Worm (Caenorhabditis elegans): ENCODE measurements around the gene C24D10.6.

The C24D10.6 gene

DNA sequence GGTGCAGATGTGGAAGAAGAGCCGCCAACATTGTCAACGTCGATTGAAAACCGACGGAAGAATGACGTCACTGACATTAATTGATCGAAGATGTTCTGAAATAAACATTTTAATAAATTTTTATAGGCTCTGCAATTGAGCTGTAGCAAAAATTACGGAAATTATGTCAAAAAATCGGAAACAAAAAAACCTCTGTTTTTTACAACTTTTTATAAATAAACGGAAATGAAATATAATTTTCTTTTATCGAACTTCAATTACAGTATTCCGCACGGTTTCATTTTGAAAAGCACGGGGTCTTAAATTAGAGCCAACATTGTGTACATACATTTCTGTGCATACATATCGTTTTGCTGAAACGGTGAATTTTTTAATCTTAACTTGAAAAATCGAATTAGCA is 7.7 kb downstream of the C24D10.6 start, which contains the start of gene soc-2:
soc-2 (minus strand) TSS at position 101 of the 400 bp plus-strand sequence.
- TF ChIP-seq elt-1 (tag; optimal IDR thresholded peaks at IDR 0.05) (no peak), ztf-1 (GFP tag; conservative IDR thresholded peaks at IDR 0.05) (no peak), blmp-1 (tag; optimal IDR thresholded peaks at IDR 0.05; ENCODE audit: insufficient read depth) (no peak), egl-27 (tag; optimal IDR thresholded peaks at IDR 0.05) (no peak), nhr-6 (tag; optimal IDR thresholded peaks at IDR 0.05) (no peak), C34F6.9 (tag; optimal IDR thresholded peaks at IDR 0.05) (no peak), sem-4 (tag; optimal IDR thresholded peaks at IDR 0.05) (no peak), nhr-21 (tag; optimal IDR thresholded peaks at IDR 0.05) (no peak), ZK546.5 (tag; optimal IDR thresholded peaks at IDR 0.05) (no peak), nhr-23 (tag; optimal IDR thresholded peaks at IDR 0.05) (no peak), gmeb-1 (tag; optimal IDR thresholded peaks at IDR 0.05) (no peak), nhr-11 (tag; optimal IDR thresholded peaks at IDR 0.05) (no peak), alr-1 (tag; optimal IDR thresholded peaks at IDR 0.05) (no peak), peb-1 (tag; optimal IDR thresholded peaks at IDR 0.05) (no peak), lin-13 (GFP tag; optimal IDR thresholded peaks at IDR 0.05) (no peak), nhr-10 (tag; optimal IDR thresholded peaks at IDR 0.05) (no peak), F13H6.1 (tag; optimal IDR thresholded peaks at IDR 0.05) (no peak), nhr-237 (tag; optimal IDR thresholded peaks at IDR 0.05) (no peak)

DNA sequence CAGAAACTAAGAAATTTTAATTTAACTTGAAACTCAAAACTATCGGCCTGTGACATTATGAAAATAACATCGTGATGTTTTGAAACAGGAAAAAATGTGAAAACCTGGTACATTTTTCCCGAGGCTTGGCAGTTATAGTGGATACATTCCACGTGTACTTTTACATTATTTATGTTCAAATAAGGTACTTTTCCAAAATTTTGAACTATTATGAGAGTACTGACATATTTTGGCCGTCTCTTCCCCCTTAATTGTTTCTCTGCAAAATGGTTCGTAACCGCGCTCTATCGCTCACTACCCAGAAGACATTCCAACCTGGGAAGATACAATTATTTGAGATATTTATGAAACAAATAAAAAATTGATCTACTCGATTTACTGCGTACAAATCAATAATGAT is 10.3 kb downstream of the C24D10.6 start, which contains the start of gene C24D10.5:
C24D10.5 (plus strand) TSS at position 301 of the 400 bp plus-strand sequence.
- TF ChIP-seq ceh-16 (tag; optimal IDR thresholded peaks at IDR 0.05) (no peak), sem-4 (tag; optimal IDR thresholded peaks at IDR 0.05) (no peak), snpc-4 (tag; optimal IDR thresholded peaks at IDR 0.05) (no peak)

DNA sequence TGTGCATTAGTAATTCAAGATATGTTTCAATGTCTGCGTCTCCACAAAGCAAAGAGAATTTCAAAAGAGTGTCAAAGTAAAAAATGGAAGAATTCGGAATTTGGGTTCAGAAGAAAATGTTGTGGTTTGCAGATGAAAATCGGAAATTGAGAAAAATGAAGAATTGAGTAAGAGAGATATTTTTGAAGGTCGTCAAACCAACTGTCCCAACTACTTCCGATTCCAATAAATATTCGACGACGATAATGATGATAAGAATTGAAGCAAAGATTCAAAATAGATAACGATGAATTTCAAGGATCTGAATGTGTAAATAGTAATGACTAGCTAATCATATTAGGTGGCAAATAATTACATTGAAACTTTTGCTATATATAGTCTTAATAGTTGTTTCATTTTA is 20.1 kb downstream of the C24D10.6 start:
- peak; percentile 15 for TF ChIP-seq crh-2 (tag; optimal IDR thresholded peaks at IDR 0.05)
- peak; percentile 1 for TF ChIP-seq sma-9 (GFP tag; optimal IDR thresholded peaks at IDR 0.05)
- no peak for TF ChIP-seq sma-9 (tag; optimal IDR thresholded peaks at IDR 0.05)
- TF ChIP-seq nhr-11 (tag; optimal IDR thresholded peaks at IDR 0.05), result no peak
- TF ChIP-seq elt-1 (tag; optimal IDR thresholded peaks at IDR 0.05), result no peak
- peak in 1 of 2 experiments; percentile 7 for TF ChIP-seq lsy-2 (tag; optimal IDR thresholded peaks at IDR 0.05)
- peak; percentile 16 for TF ChIP-seq nhr-25 (tag; optimal IDR thresholded peaks at IDR 0.05)
- no peak for TF ChIP-seq snpc-4 (tag; optimal IDR thresholded peaks at IDR 0.05)
- peak; percentile 33 for TF ChIP-seq unc-55 (GFP tag; optimal IDR thresholded peaks at IDR 0.05)
- peak; percentile 20 for TF ChIP-seq C34F6.9 (tag; optimal IDR thresholded peaks at IDR 0.05)
- no peak for TF ChIP-seq Y55F3AM.14 (GFP tag; optimal IDR thresholded peaks at IDR 0.05)
- TF ChIP-seq fos-1 (tag; optimal IDR thresholded peaks at IDR 0.05), result peak; percentile 4

DNA sequence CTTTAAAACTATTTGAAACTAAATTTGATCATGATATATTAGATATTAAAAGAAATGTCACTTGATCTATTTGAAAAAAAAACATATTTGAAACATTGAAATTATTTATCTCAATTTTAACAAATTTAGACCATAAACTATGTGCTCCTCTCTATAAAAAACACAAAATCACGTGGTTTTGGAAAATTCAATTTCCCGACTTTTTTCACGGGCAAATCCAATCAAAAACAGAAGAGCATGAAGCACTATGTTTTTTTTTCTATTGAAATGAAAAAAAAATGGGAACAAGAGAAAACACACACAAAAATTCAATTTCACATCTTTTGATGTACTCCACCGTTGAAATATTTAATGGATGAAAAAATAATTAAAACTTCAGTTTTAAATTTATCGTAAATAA is 20.9 kb downstream of the C24D10.6 start:
- TF ChIP-seq lsy-2 (tag; optimal IDR thresholded peaks at IDR 0.05), result peak in 1 of 2 experiments; percentile 2
- TF ChIP-seq mab-5 (tag; optimal IDR thresholded peaks at IDR 0.05), result no peak

DNA sequence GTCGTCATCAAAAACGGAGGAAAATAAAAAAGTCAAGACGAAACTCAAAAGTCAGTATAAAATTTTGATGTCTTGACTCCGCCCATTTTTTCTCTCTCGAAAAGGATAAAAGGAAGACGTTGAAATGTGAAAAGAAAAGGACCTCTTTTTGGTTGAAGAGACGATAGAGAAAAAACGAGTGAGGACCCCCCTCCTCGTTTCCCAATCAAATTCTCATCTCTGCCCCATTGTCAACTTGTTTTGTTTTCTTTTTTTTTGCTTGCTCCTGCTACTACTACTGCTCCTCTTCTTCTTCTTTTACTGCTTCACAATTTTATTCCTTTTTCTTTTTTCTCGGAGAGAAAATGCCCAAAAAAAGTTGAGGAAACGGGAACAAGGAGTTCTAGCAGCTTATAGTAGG is 22.2 kb downstream of the C24D10.6 start:
- TF ChIP-seq unc-55 (GFP tag; optimal IDR thresholded peaks at IDR 0.05) (peak; percentile 39), aly-2 (tag; optimal IDR thresholded peaks at IDR 0.05) (no peak), crh-2 (tag; optimal IDR thresholded peaks at IDR 0.05) (peak; percentile 52), gmeb-1 (tag; optimal IDR thresholded peaks at IDR 0.05) (no peak), egl-27 (tag; optimal IDR thresholded peaks at IDR 0.05) (no peak), blmp-1 (tag; optimal IDR thresholded peaks at IDR 0.05; ENCODE audit: insufficient read depth) (no peak), nhr-25 (tag; optimal IDR thresholded peaks at IDR 0.05) (no peak), mbf-1 (tag; optimal IDR thresholded peaks at IDR 0.05) (no peak), ceh-16 (tag; optimal IDR thresholded peaks at IDR 0.05) (no peak), ceh-82 (tag; optimal IDR thresholded peaks at IDR 0.05) (no peak), sma-9 (GFP tag; optimal IDR thresholded peaks at IDR 0.05) (peak; percentile 9), sma-9 (tag; optimal IDR thresholded peaks at IDR 0.05) (no peak), mdl-1 (tag; optimal IDR thresholded peaks at IDR 0.05) (no peak), nhr-23 (tag; optimal IDR thresholded peaks at IDR 0.05) (no peak), nhr-12 (tag; optimal IDR thresholded peaks at IDR 0.05) (no peak), alr-1 (tag; optimal IDR thresholded peaks at IDR 0.05) (no peak), nhr-21 (tag; optimal IDR thresholded peaks at IDR 0.05) (no peak), nhr-77 (tag; optimal IDR thresholded peaks at IDR 0.05) (no peak), Y55F3AM.14 (GFP tag; optimal IDR thresholded peaks at IDR 0.05) (peak; percentile 4), sma-3 (GFP tag; optimal IDR thresholded peaks at IDR 0.05) (no peak), lin-11 (tag; optimal IDR thresholded peaks at IDR 0.05) (no peak), lin-13 (GFP tag; optimal IDR thresholded peaks at IDR 0.05) (no peak), ztf-1 (GFP tag; conservative IDR thresholded peaks at IDR 0.05) (no peak), nhr-6 (tag; optimal IDR thresholded peaks at IDR 0.05) (no peak), F13H6.1 (tag; optimal IDR thresholded peaks at IDR 0.05) (peak; percentile 29), C34F6.9 (tag; optimal IDR thresholded peaks at IDR 0.05) (peak; percentile 74), zag-1 (tag; optimal IDR thresholded peaks at IDR 0.05) (peak; percentile 69), snpc-4 (tag; optimal IDR thresholded peaks at IDR 0.05) (no peak), ztf-4 (tag; optimal IDR thresholded peaks at IDR 0.05) (no peak), R02D3.7 (tag; optimal IDR thresholded peaks at IDR 0.05) (no peak), elt-3 (tag; optimal IDR thresholded peaks at IDR 0.05) (no peak), lsy-2 (tag; optimal IDR thresholded peaks at IDR 0.05) (peak in 1 of 2 experiments; percentile 44)

Measured in whole organism, L2 larva.